Worm (Caenorhabditis elegans): ENCODE data around the gene B0462.4.
A peak's percentile ranks its signal among the peaks of the same experiment; 100 is the strongest.

The B0462.4 gene

ce11 chrV:18350046-18350445 is 19.1 kb upstream of the B0462.4 start, which contains the start of gene C08E8.3:
Gene C08E8.3, plus strand, starts transcription at chrV:18350129.
- TF ChIP-seq madf-5 (GFP tag; IDR thresholded peaks at IDR 0.05), result no peak
- no peak for TF ChIP-seq mep-1 (tag; optimal IDR thresholded peaks at IDR 0.05)
- no peak for TF ChIP-seq F44E2.7 (GFP tag; IDR thresholded peaks at IDR 0.05)
- no peak for TF ChIP-seq Y105C5A.15 (GFP tag; IDR thresholded peaks at IDR 0.05)
- peak in 1 of 2 experiments; percentile 81 for TF ChIP-seq unc-62 (GFP tag; optimal IDR thresholded peaks at IDR 0.05 in 1 of 2)
- no peak for TF ChIP-seq unc-62 (tag; optimal IDR thresholded peaks at IDR 0.05)
- no peak for TF ChIP-seq vab-7 (GFP tag; IDR thresholded peaks at IDR 0.05)

- peak; percentile 80 for TF ChIP-seq mep-1 (tag; optimal IDR thresholded peaks at IDR 0.05)
- peak; percentile 74 for TF ChIP-seq nhr-6 (tag; optimal IDR thresholded peaks at IDR 0.05)
- TF ChIP-seq skn-1 (tag; optimal IDR thresholded peaks at IDR 0.05), result no peak
- no peak for TF ChIP-seq ceh-62 (tag; optimal IDR thresholded peaks at IDR 0.05)
- no peak for TF ChIP-seq zfp-2 (tag; optimal IDR thresholded peaks at IDR 0.05)
- peak in 1 of 2 experiments; percentile 52 for TF ChIP-seq hif-1 (tag; optimal IDR thresholded peaks at IDR 0.05)
- peak; percentile 56; the same call in 1 of the 2 replicates for TF ChIP-seq mdt-29 (GFP tag; IDR thresholded peaks at IDR 0.05)
- no peak for TF ChIP-seq ceh-82 (tag; optimal IDR thresholded peaks at IDR 0.05)
- no peak for TF ChIP-seq ceh-32 (tag; optimal IDR thresholded peaks at IDR 0.05; ENCODE audit: poor library complexity)
- TF ChIP-seq daf-12 (tag; optimal IDR thresholded peaks at IDR 0.05), result no peak
- TF ChIP-seq ces-1 (GFP tag; optimal IDR thresholded peaks at IDR 0.05), result no peak
- no peak for TF ChIP-seq dmd-8 (GFP tag; IDR thresholded peaks at IDR 0.05)
- TF ChIP-seq aha-1 (tag), result peak; percentile 80
- TF ChIP-seq zip-2 (tag; optimal IDR thresholded peaks at IDR 0.05), result no peak
- TF ChIP-seq mxl-3 (GFP tag; optimal IDR thresholded peaks at IDR 0.05), result peak; percentile 91
- peak in 1 of 2 experiments; percentile 72 for TF ChIP-seq daf-16 (GFP tag; optimal IDR thresholded peaks at IDR 0.05)
- TF ChIP-seq daf-16 (tag; optimal IDR thresholded peaks at IDR 0.05), result peak; percentile 99
- TF ChIP-seq pha-4 (GFP tag; IDR thresholded peaks at IDR 0.05), result peak; percentile 57; the same call in 1 of the 2 replicates
- TF ChIP-seq pha-4 (tag; optimal IDR thresholded peaks at IDR 0.05), result no peak
- peak; percentile 49 for TF ChIP-seq nhr-10 (tag; optimal IDR thresholded peaks at IDR 0.05)
- TF ChIP-seq nhr-77 (tag; optimal IDR thresholded peaks at IDR 0.05), result peak; percentile 98
- no peak for TF ChIP-seq daf-19 (GFP tag; conservative IDR thresholded peaks at IDR 0.05)
- no peak for TF ChIP-seq lin-29 (GFP tag; IDR thresholded peaks at IDR 0.05)
- TF ChIP-seq aly-2 (tag; optimal IDR thresholded peaks at IDR 0.05), result no peak
- TF ChIP-seq fkh-10 (GFP tag; optimal IDR thresholded peaks at IDR 0.05), result no peak
- no peak for TF ChIP-seq spr-3 (GFP tag; optimal IDR thresholded peaks at IDR 0.05)
- peak; percentile 94 for TF ChIP-seq nhr-102 (tag; optimal IDR thresholded peaks at IDR 0.05)
- TF ChIP-seq nhr-28 (tag; optimal IDR thresholded peaks at IDR 0.05), result peak; percentile 100
- TF ChIP-seq nhr-48 (tag; optimal IDR thresholded peaks at IDR 0.05), result peak; percentile 87
- TF ChIP-seq nhr-41 (GFP tag; IDR thresholded peaks at IDR 0.05), result peak; percentile 36; the same call in 1 of the 2 replicates
- peak; percentile 98 for TF ChIP-seq php-3 (GFP tag; IDR thresholded peaks at IDR 0.05)
- no peak for TF ChIP-seq nhr-111 (GFP tag; optimal IDR thresholded peaks at IDR 0.05)
- TF ChIP-seq spr-1 (tag; optimal IDR thresholded peaks at IDR 0.05), result peak; percentile 30
- peak; percentile 100 for TF ChIP-seq pqm-1 (tag; optimal IDR thresholded peaks at IDR 0.05)
- TF ChIP-seq attf-4 (tag; optimal IDR thresholded peaks at IDR 0.05), result no peak
- TF ChIP-seq R02D3.7 (tag; optimal IDR thresholded peaks at IDR 0.05), result no peak
- TF ChIP-seq dpl-1 (GFP tag; optimal IDR thresholded peaks at IDR 0.05), result peak; percentile 12
- TF ChIP-seq duxl-1 (tag; optimal IDR thresholded peaks at IDR 0.05; ENCODE audit: poor library complexity), result peak; percentile 73
- no peak for TF ChIP-seq saeg-2 (GFP tag; IDR thresholded peaks at IDR 0.05)
- peak; percentile 87 for TF ChIP-seq hlh-30 (tag; optimal IDR thresholded peaks at IDR 0.05; ENCODE audit: insufficient read depth)
- peak; percentile 77 for TF ChIP-seq jun-1 (tag; optimal IDR thresholded peaks at IDR 0.05)
- TF ChIP-seq mxl-2 (GFP tag; conservative IDR thresholded peaks at IDR 0.05), result no peak
- peak; percentile 100 for TF ChIP-seq dmd-6 (GFP tag; IDR thresholded peaks at IDR 0.05)
- TF ChIP-seq snpc-1.2 (GFP tag; IDR thresholded peaks at IDR 0.05), result no peak
- TF ChIP-seq unc-62 (GFP tag; optimal IDR thresholded peaks at IDR 0.05 in 1 of 2), result peak in 1 of 2 experiments; percentile 78
- TF ChIP-seq unc-62 (tag; optimal IDR thresholded peaks at IDR 0.05), result no peak
- no peak for TF ChIP-seq ceh-28 (tag; optimal IDR thresholded peaks at IDR 0.05)
These were observed 15.1 kb upstream of the B0462.4 start for ce11 chrV:18346080-18346479.
